Fruit fly (Drosophila melanogaster): ENCODE results near the gene CG18809.

CG18809 gene

DNA sequence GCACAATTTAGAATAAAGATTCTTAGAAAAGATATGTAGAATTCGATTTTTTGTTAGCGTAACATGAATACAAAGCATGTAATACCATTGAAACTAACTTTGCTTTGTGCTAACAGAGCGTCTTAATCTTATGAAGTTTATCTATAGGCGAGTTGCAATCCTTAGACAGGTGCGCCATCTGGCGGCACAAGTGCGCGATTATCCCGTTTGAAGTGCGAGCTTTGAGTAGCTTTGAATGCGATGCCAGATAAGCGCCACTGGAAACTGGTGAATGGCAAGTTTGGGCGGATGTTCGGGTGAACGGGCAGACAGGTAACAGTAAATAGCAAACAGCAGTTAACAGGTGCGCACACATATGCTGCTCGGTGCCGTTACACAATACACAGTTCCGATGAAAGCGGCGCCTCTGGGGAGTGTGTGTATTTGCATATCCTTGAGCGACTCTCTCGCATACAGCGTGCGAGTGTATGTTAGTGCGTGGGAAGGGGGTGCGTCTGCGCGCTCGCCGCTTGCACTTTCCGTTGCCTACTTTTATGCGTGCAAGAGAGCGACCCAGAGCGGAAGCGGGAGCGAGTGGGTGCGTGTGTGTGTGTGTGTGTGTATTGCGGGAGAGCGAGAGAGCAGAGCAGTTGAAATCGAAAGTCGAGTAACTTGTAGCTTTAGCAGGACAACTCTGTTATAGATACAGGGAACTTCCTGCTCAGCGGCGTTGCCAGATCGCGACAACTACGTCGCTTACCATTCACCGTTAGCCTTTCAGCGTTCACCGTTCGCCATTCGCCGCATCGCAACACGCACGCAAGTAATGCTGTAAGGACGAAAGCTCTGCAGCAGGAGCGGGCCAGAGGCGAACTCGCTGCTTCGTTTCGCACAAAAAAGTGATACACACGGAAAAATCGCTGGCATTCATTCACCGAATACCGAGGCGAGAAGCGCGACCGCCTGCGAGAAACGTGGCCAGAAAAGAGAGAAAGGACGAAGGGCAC, 25.9 kb downstream of the CG18809 start, which contains the start of gene CG12531 (continued):
- TF ChIP-seq p53 (GFP tag; optimal IDR thresholded peaks at IDR 0.05) (no peak), sna (GFP tag; IDR thresholded peaks at IDR 0.05; ENCODE audit: partially characterized antibody) (no peak), gce (GFP tag; IDR thresholded peaks at IDR 0.05) (no peak), chif (GFP tag; optimal IDR thresholded peaks at IDR 0.05) (no peak), CG12155 (GFP tag; optimal IDR thresholded peaks at IDR 0.05) (peak; percentile 77), CG1233 (GFP tag; optimal IDR thresholded peaks at IDR 0.05) (no peak), CG18764 (GFP tag; optimal IDR thresholded peaks at IDR 0.05) (no peak), ara (GFP tag; IDR thresholded peaks at IDR 0.05) (no peak), Lhr (GFP tag; optimal IDR thresholded peaks at IDR 0.05) (no peak), CG4328 (GFP tag; optimal IDR thresholded peaks at IDR 0.05) (no peak), yki (optimal IDR thresholded peaks at IDR 0.05) (peak; percentile 7), bcd (GFP tag; optimal IDR thresholded peaks at IDR 0.05) (no peak), cg (GFP tag; optimal IDR thresholded peaks at IDR 0.05) (peak; percentile 61), CG42726 (GFP tag; IDR thresholded peaks at IDR 0.05; ENCODE audit: partially characterized antibody) (no peak), sens (GFP tag) (peak; percentile 28), CG14441 (GFP tag; IDR thresholded peaks at IDR 0.05) (no peak), Bdp1 (GFP tag; optimal IDR thresholded peaks at IDR 0.05) (no peak), Xrp1 (GFP tag; IDR thresholded peaks at IDR 0.05) (no peak)

DNA sequence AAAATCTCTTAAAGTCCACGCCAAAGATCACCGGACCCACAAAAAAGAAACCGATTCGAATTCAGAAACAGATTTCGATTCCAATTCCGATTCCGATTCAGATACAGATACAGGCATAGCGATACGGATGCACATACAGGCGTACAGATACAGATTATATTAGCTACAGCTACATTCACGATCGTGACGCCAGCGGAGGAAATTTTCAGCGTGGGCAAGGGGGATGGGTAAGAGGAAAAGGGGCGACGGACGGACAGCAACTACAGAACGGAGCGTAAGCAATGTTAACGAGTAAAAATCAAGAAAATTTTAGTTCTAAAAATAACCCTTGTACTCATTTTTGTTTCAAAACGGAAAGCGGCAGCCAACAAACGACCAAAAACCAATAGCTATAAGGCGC, 27.1 kb downstream of the CG18809 start:
- TF ChIP-seq abd-A (tag; optimal IDR thresholded peaks at IDR 0.05) (no peak), Deaf1 (tag; optimal IDR thresholded peaks at IDR 0.05) (peak; percentile 10), Ets97D (GFP tag; optimal IDR thresholded peaks at IDR 0.05) (no peak), CG3995 (GFP tag; optimal IDR thresholded peaks at IDR 0.05) (no peak), z (GFP tag; IDR thresholded peaks at IDR 0.05) (0 out of 3 replicates have a peak, but pooled peaks have one; percentile 45), sima (GFP tag; optimal IDR thresholded peaks at IDR 0.05) (no peak), dati (GFP tag; IDR thresholded peaks at IDR 0.05) (no peak), crol (GFP tag; IDR thresholded peaks at IDR 0.05) (peak; percentile 75; the same call in 1 of the 2 replicates), ham (GFP tag; IDR thresholded peaks at IDR 0.05) (no peak), CG2199 (GFP tag; IDR thresholded peaks at IDR 0.05) (peak; percentile 54; the same call in 2 of the 3 replicates)

DNA sequence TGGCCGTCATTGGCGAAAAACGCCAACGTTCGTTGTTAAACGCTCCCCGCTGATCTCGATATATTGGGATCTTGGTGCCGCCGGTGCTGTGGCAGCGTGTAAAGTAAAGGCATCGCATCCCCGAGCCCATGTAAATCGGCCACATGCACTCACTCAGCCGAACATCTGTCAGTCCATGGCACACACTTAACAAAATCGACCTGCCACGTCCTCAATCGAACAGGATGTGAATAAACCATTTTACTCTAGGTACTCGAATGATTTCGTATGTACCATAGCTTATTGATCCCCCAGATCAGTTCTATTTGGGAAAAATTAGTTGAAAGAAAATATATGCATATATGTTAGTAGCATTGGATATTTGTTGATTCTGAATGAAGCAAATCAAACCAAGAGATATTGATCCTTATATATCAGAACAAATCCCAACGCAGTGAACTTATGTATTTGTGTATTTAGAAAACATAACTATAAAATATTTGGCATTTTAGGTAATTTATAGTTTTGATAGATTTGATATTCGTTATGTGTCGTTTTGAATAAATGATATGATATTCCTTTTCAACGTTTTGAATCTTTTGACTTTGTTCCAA, 27.7 kb downstream of the CG18809 start:
- TF ChIP-seq CG12391 (tag; optimal IDR thresholded peaks at IDR 0.05), result peak; percentile 8
- TF ChIP-seq dmrt11E (tag; optimal IDR thresholded peaks at IDR 0.05), result peak; percentile 39
- TF ChIP-seq sens (GFP tag), result peak; percentile 81
- TF ChIP-seq CG15479 (GFP tag; optimal IDR thresholded peaks at IDR 0.05), result no peak
- TF ChIP-seq YL-1 (GFP tag; optimal IDR thresholded peaks at IDR 0.05), result no peak
- TF ChIP-seq Med (GFP tag), result peak; percentile 31
- no peak for TF ChIP-seq CG13624 (GFP tag; optimal IDR thresholded peaks at IDR 0.05)
- TF ChIP-seq CG8281 (tag; optimal IDR thresholded peaks at IDR 0.05), result no peak
- no peak for TF ChIP-seq sr (GFP tag; IDR thresholded peaks at IDR 0.05)
- peak; percentile 64; the same call in 2 of the 3 replicates for TF ChIP-seq CG17361 (GFP tag; IDR thresholded peaks at IDR 0.05)
- peak; percentile 10 for TF ChIP-seq CG33557 (GFP tag; optimal IDR thresholded peaks at IDR 0.05)
- TF ChIP-seq CG10267 (tag; optimal IDR thresholded peaks at IDR 0.05), result peak; percentile 2
- TF ChIP-seq CG10979 (tag; optimal IDR thresholded peaks at IDR 0.05), result peak; percentile 16
- peak; percentile 27 for TF ChIP-seq gem (tag; optimal IDR thresholded peaks at IDR 0.05)
- TF ChIP-seq CG18262 (tag; optimal IDR thresholded peaks at IDR 0.05), result peak; percentile 42
- no peak for TF ChIP-seq Ssrp (tag; optimal IDR thresholded peaks at IDR 0.05)
- peak in 1 of 3 experiments; percentile 44 for TF ChIP-seq lola (GFP tag; optimal IDR thresholded peaks at IDR 0.05)
- TF ChIP-seq Atf3 (GFP tag; optimal IDR thresholded peaks at IDR 0.05), result no peak
- TF ChIP-seq ase (GFP tag; IDR thresholded peaks at IDR 0.05), result no peak
- peak; percentile 92 for TF ChIP-seq twi (tag; optimal IDR thresholded peaks at IDR 0.05)

Data from whole organism, embryonic.